Fruit fly (Drosophila melanogaster): ENCODE data around the gene Cul5.

The Cul5 gene

dm6 chr3R:29062717-29063206, at the start of gene Cul5, which contains the start of gene Bicra:
Gene Cul5 (minus strand): TSS chr3R:29062975.
Gene Bicra (plus strand): TSS chr3R:29063040.
- no peak for TF ChIP-seq ttk (optimal IDR thresholded peaks at IDR 0.05)
- TF ChIP-seq Sin3A (optimal IDR thresholded peaks at IDR 0.05), result no peak
- TF ChIP-seq insv (optimal IDR thresholded peaks at IDR 0.05), result no peak
- TF ChIP-seq psq (optimal IDR thresholded peaks at IDR 0.05), result no peak
- no peak for TF ChIP-seq Myc (optimal IDR thresholded peaks at IDR 0.05)
- no peak for TF ChIP-seq h (optimal IDR thresholded peaks at IDR 0.05)

dm6 chr3R:29111795-29112194, 49.0 kb upstream of the Cul5 start:
- TF ChIP-seq Myc (optimal IDR thresholded peaks at IDR 0.05) (no peak), ttk (optimal IDR thresholded peaks at IDR 0.05) (no peak), Sin3A (optimal IDR thresholded peaks at IDR 0.05) (no peak), h (optimal IDR thresholded peaks at IDR 0.05) (no peak), insv (optimal IDR thresholded peaks at IDR 0.05) (no peak), psq (optimal IDR thresholded peaks at IDR 0.05) (no peak)

dm6 chr3R:29103227-29103626, 40.5 kb upstream of the Cul5 start:
- TF ChIP-seq insv (optimal IDR thresholded peaks at IDR 0.05) (no peak), ttk (optimal IDR thresholded peaks at IDR 0.05) (no peak), h (optimal IDR thresholded peaks at IDR 0.05) (no peak), Sin3A (optimal IDR thresholded peaks at IDR 0.05) (no peak), psq (optimal IDR thresholded peaks at IDR 0.05) (no peak), Myc (optimal IDR thresholded peaks at IDR 0.05) (no peak)

dm6 chr3R:29098022-29098421, 35.2 kb upstream of the Cul5 start:
- TF ChIP-seq insv (optimal IDR thresholded peaks at IDR 0.05), result no peak
- TF ChIP-seq h (optimal IDR thresholded peaks at IDR 0.05), result no peak
- TF ChIP-seq Myc (optimal IDR thresholded peaks at IDR 0.05), result no peak
- no peak for TF ChIP-seq Sin3A (optimal IDR thresholded peaks at IDR 0.05)
- no peak for TF ChIP-seq ttk (optimal IDR thresholded peaks at IDR 0.05)
- no peak for TF ChIP-seq psq (optimal IDR thresholded peaks at IDR 0.05)

- TF ChIP-seq psq (optimal IDR thresholded peaks at IDR 0.05) (no peak), Myc (optimal IDR thresholded peaks at IDR 0.05) (no peak), insv (optimal IDR thresholded peaks at IDR 0.05) (no peak), Sin3A (optimal IDR thresholded peaks at IDR 0.05) (no peak), ttk (optimal IDR thresholded peaks at IDR 0.05) (no peak), h (optimal IDR thresholded peaks at IDR 0.05) (no peak)
These were observed 33.3 kb upstream of the Cul5 start for dm6 chr3R:29096009-29096443.

dm6 chr3R:29095525-29095924, 32.8 kb upstream of the Cul5 start:
- TF ChIP-seq ttk (optimal IDR thresholded peaks at IDR 0.05) (no peak), Sin3A (optimal IDR thresholded peaks at IDR 0.05) (no peak), Myc (optimal IDR thresholded peaks at IDR 0.05) (no peak), insv (optimal IDR thresholded peaks at IDR 0.05) (no peak), psq (optimal IDR thresholded peaks at IDR 0.05) (no peak), h (optimal IDR thresholded peaks at IDR 0.05) (no peak)

- TF ChIP-seq Sin3A (optimal IDR thresholded peaks at IDR 0.05) (no peak), ttk (optimal IDR thresholded peaks at IDR 0.05) (no peak), insv (optimal IDR thresholded peaks at IDR 0.05) (no peak), psq (optimal IDR thresholded peaks at IDR 0.05) (no peak), Myc (optimal IDR thresholded peaks at IDR 0.05) (no peak), h (optimal IDR thresholded peaks at IDR 0.05) (no peak)
These were observed 31.4 kb upstream of the Cul5 start for dm6 chr3R:29094152-29094551.

- TF ChIP-seq insv (optimal IDR thresholded peaks at IDR 0.05), result no peak
These were observed 28.8 kb upstream of the Cul5 start for dm6 chr3R:29091609-29092008.

dm6 chr3R:29089662-29090007, 26.9 kb upstream of the Cul5 start:
- TF ChIP-seq Sin3A (optimal IDR thresholded peaks at IDR 0.05) (no peak), psq (optimal IDR thresholded peaks at IDR 0.05) (no peak), insv (optimal IDR thresholded peaks at IDR 0.05) (no peak)

- TF ChIP-seq psq (optimal IDR thresholded peaks at IDR 0.05) (no peak), ttk (optimal IDR thresholded peaks at IDR 0.05) (no peak)
These were observed 26.3 kb upstream of the Cul5 start for dm6 chr3R:29088938-29089661.

dm6 chr3R:29087926-29088487, 25.2 kb upstream of the Cul5 start:
- TF ChIP-seq Sin3A (optimal IDR thresholded peaks at IDR 0.05) (no peak), ttk (optimal IDR thresholded peaks at IDR 0.05) (no peak), insv (optimal IDR thresholded peaks at IDR 0.05) (no peak), psq (optimal IDR thresholded peaks at IDR 0.05) (no peak), Myc (optimal IDR thresholded peaks at IDR 0.05) (no peak), h (optimal IDR thresholded peaks at IDR 0.05) (no peak)

dm6 chr3R:29087302-29087782, 24.6 kb upstream of the Cul5 start:
- TF ChIP-seq Myc (optimal IDR thresholded peaks at IDR 0.05), result no peak
- TF ChIP-seq psq (optimal IDR thresholded peaks at IDR 0.05), result no peak
- no peak for TF ChIP-seq insv (optimal IDR thresholded peaks at IDR 0.05)
- TF ChIP-seq ttk (optimal IDR thresholded peaks at IDR 0.05), result no peak
- no peak for TF ChIP-seq Sin3A (optimal IDR thresholded peaks at IDR 0.05)
- TF ChIP-seq h (optimal IDR thresholded peaks at IDR 0.05), result no peak

dm6 chr3R:29086896-29087295, 24.1 kb upstream of the Cul5 start:
- TF ChIP-seq h (optimal IDR thresholded peaks at IDR 0.05) (no peak), psq (optimal IDR thresholded peaks at IDR 0.05) (no peak), ttk (optimal IDR thresholded peaks at IDR 0.05) (no peak), Myc (optimal IDR thresholded peaks at IDR 0.05) (no peak), Sin3A (optimal IDR thresholded peaks at IDR 0.05) (no peak)
